Fruit fly (Drosophila melanogaster) whole organism, embryonic: ENCODE measurements around the gene CG14062.

Source experiments
- CG3281 ChIP-seq: fragments of 200-800 bp; sonication (Bioruptor generic); optimal IDR thresholded peaks from 3 replicates; lab custom pipeline; 2017; ENCODE audit warnings: missing biosample characterization, mild to moderate bottlenecking, missing genetic modification characterization
- Dp ChIP-seq: fragments of 200-800 bp; sonication (Bioruptor generic); optimal IDR thresholded peaks from 2 replicates; lab custom pipeline; 2018; ENCODE audit warnings: missing biosample characterization, mild to moderate bottlenecking, missing genetic modification characterization, moderate library complexity

DNA sequence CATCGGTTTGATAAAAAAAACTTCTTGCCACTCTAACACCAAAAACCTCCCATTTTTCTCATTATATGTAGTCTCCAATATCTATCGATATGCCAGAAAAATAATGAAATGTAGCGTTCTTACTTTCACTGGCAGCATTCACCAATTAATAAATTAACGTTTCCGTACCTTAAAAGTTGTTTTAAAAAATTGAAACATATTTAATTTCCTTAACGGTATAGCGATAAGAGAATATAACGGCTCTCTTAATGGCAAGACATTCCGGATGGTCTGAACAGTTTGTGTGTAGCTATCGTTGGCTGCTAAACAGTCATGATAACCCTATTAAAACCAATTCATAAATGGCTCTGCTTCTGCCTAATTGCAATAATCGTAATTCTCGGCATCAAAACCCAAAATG is 6.6 kb downstream of the CG14062 start, which contains the start of gene CG9988:
- no peak for TF ChIP-seq Dp (GFP tag; lab: Kevin White, UChicago)
- no peak for TF ChIP-seq CG3281 (GFP tag; lab: Kevin White, UChicago)
